Fruit fly (Drosophila melanogaster): ENCODE measurements around the gene snsl.
A peak's percentile ranks its signal among the peaks of the same experiment; 100 is the strongest.

snsl gene

dm6 chr2L:4889451-4890045 lies 17.0 kb downstream of the snsl start, which contains the start of gene CG15625 (continued):
- TF ChIP-seq Med (GFP tag) (no peak), Pdp1 (GFP tag; optimal IDR thresholded peaks at IDR 0.05) (no peak)

dm6 chr2L:4888541-4888940 lies 18.0 kb downstream of the snsl start:
- TF ChIP-seq Lhr (GFP tag; optimal IDR thresholded peaks at IDR 0.05) (no peak), Med (GFP tag) (peak; percentile 56), sens (GFP tag) (peak; percentile 20), grau (tag; optimal IDR thresholded peaks at IDR 0.05) (peak; percentile 52), wor (GFP tag; IDR thresholded peaks at IDR 0.05) (no peak), Hr3 (GFP tag; optimal IDR thresholded peaks at IDR 0.05) (no peak), hbn (GFP tag; IDR thresholded peaks at IDR 0.05; ENCODE audit: partially characterized antibody) (no peak), Dip3 (GFP tag; optimal IDR thresholded peaks at IDR 0.05) (no peak)

dm6 chr2L:4887382-4888219 lies 19.0 kb downstream of the snsl start:
- no peak for TF ChIP-seq MTF-1 (GFP tag; optimal IDR thresholded peaks at IDR 0.05; ENCODE audit: borderline replicate concordance)
- TF ChIP-seq Kr (GFP tag; optimal IDR thresholded peaks at IDR 0.05): no peak
- 0 out of 3 replicates have a peak, but pooled peaks have one; percentile 45 for TF ChIP-seq jigr1 (GFP tag; IDR thresholded peaks at IDR 0.05)
- TF ChIP-seq CG1024 (GFP tag; IDR thresholded peaks at IDR 0.05): peak; percentile 60; the same call in 1 of the 2 replicates
- no peak for TF ChIP-seq CG7745 (tag; optimal IDR thresholded peaks at IDR 0.05)
- TF ChIP-seq GATAe (GFP tag; conservative IDR thresholded peaks at IDR 0.05): peak; percentile 28; the same call in 1 of the 2 replicates
- TF ChIP-seq tna (GFP tag; IDR thresholded peaks at IDR 0.05; ENCODE audit: partially characterized antibody): no peak
- peak; percentile 27 for TF ChIP-seq CrebB (tag; optimal IDR thresholded peaks at IDR 0.05)
- TF ChIP-seq CkIIα-i1 (GFP tag; IDR thresholded peaks at IDR 0.05): no peak
- TF ChIP-seq PHDP (tag; optimal IDR thresholded peaks at IDR 0.05): peak; percentile 67
- TF ChIP-seq HHEX (GFP tag; optimal IDR thresholded peaks at IDR 0.05): peak; percentile 4
- TF ChIP-seq CG10321 (GFP tag; IDR thresholded peaks at IDR 0.05): no peak
- TF ChIP-seq CG2199 (GFP tag; IDR thresholded peaks at IDR 0.05): peak; percentile 36; the same call in 1 of the 3 replicates
- TF ChIP-seq Deaf1 (tag; optimal IDR thresholded peaks at IDR 0.05): no peak
- peak; percentile 78 for TF ChIP-seq zfh1 (GFP tag; IDR thresholded peaks at IDR 0.05)
- peak; percentile 14 for TF ChIP-seq org-1 (GFP tag; optimal IDR thresholded peaks at IDR 0.05)
- no peak for TF ChIP-seq Hmx (GFP tag; optimal IDR thresholded peaks at IDR 0.05)
- TF ChIP-seq CG6683 (GFP tag; optimal IDR thresholded peaks at IDR 0.05): no peak
- peak; percentile 77 for TF ChIP-seq cwo (GFP tag; optimal IDR thresholded peaks at IDR 0.05)
- peak; percentile 40 for TF ChIP-seq jing (GFP tag; optimal IDR thresholded peaks at IDR 0.05)
- TF ChIP-seq Mad (GFP tag; optimal IDR thresholded peaks at IDR 0.05): no peak
- TF ChIP-seq CG11560 (tag; IDR thresholded peaks at IDR 0.05): 0 out of 3 replicates have a peak, but pooled peaks have one; percentile 37
- no peak for TF ChIP-seq Elba2 (GFP tag; optimal IDR thresholded peaks at IDR 0.05)
- TF ChIP-seq Max (GFP tag; optimal IDR thresholded peaks at IDR 0.05): no peak
- no peak for TF ChIP-seq dan (GFP tag; IDR thresholded peaks at IDR 0.05)
- TF ChIP-seq nau (GFP tag; optimal IDR thresholded peaks at IDR 0.05): no peak
- TF ChIP-seq NC2α (GFP tag; optimal IDR thresholded peaks at IDR 0.05): peak; percentile 8
- TF ChIP-seq CG7786 (GFP tag; optimal IDR thresholded peaks at IDR 0.05): no peak
- TF ChIP-seq Hand (GFP tag; optimal IDR thresholded peaks at IDR 0.05): no peak
- peak; percentile 52 for TF ChIP-seq CG31441 (GFP tag; IDR thresholded peaks at IDR 0.05)
- peak; percentile 72; the same call in 2 of the 3 replicates for TF ChIP-seq ase (GFP tag; IDR thresholded peaks at IDR 0.05)
- TF ChIP-seq CG18011 (GFP tag; optimal IDR thresholded peaks at IDR 0.05): no peak
- TF ChIP-seq chn (GFP tag; optimal IDR thresholded peaks at IDR 0.05): peak; percentile 51
- no peak for TF ChIP-seq pzg (GFP tag; optimal IDR thresholded peaks at IDR 0.05)
- TF ChIP-seq Dek (tag; optimal IDR thresholded peaks at IDR 0.05): peak; percentile 40
- peak; percentile 10 for TF ChIP-seq CG5180 (GFP tag; optimal IDR thresholded peaks at IDR 0.05)

All from whole organism, embryonic.